Worm (Caenorhabditis elegans) whole organism, midembryonic: ENCODE results near the gene capg-2.

Experiments used
- T22C8.4 ChIP-seq: fragments of 200-800 bp; sonication (Bioruptor generic); IDR thresholded peaks from 2 replicates; pipeline ENCODE4 v1.3.6; 2022; ENCODE audit warnings: missing genetic modification characterization, missing compliant biosample characterization
- ref-1 ChIP-seq: fragments of 200-800 bp; sonication (Bioruptor generic); conservative IDR thresholded peaks from 2 replicates; pipeline ENCODE4 v1.3.6; 2022; ENCODE audit warnings: missing genetic modification reagents, missing genetic modification characterization, missing compliant biosample characterization
- tab-1 ChIP-seq: fragments of 200-800 bp; sonication (Bioruptor generic); IDR thresholded peaks from 2 replicates; pipeline ENCODE4 v1.3.6; 2022; ENCODE audit warnings: missing genetic modification characterization, missing compliant biosample characterization
- ztf-23 ChIP-seq: fragments of 200-800 bp; sonication (Bioruptor generic); IDR thresholded peaks from 2 replicates; pipeline ENCODE4 v1.3.6; 2022; ENCODE audit warnings: missing genetic modification reagents, missing genetic modification characterization, missing compliant biosample characterization
- ztf-29 ChIP-seq: fragments of 200-800 bp; sonication (Bioruptor generic); IDR thresholded peaks from 2 replicates; pipeline ENCODE4 v1.3.6; 2022; ENCODE audit warnings: missing genetic modification reagents, missing genetic modification characterization, missing compliant biosample characterization

DNA sequence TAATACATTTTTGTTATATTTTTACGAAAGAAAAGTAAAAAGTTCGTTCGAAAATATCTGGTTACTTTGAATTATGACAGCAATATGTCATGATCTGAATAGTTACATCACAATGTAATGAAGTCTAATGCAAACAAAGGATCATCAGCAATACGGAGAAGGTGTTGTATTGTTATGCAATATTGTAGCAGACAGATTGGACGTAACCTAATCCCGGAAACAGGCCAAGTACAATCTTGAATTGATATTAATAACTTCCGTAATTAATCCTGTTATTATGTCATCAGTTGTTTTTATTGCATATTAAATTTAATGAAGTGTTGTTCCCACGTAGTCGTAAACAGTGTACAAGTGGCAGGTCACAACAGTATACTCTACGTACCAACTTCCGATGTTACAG lies 9.8 kb downstream of the capg-2 start:
- TF ChIP-seq ref-1 (GFP tag; lab: Robert Waterston, UW) (no peak), ztf-23 (GFP tag; lab: Robert Waterston, UW) (no peak), ztf-29 (no peak), T22C8.4 (GFP tag; lab: Robert Waterston, UW) (no peak), tab-1 (no peak)
